Worm (Caenorhabditis elegans) whole organism, late embryonic: ENCODE measurements around the gene R13D11.4.

ENCODE experiments used
- ama-1 ChIP-seq: fragments of 150-350 bp; optimal IDR thresholded peaks from 2 replicates; lab custom pipeline; 2014
- ceh-2 ChIP-seq: sonication (generic microtip); optimal IDR thresholded peaks from 2 replicates; lab custom pipeline; 2016; ENCODE audit warnings: missing genotype, missing genetic modification characterization, missing compliant biosample characterization
- ceh-45 ChIP-seq: fragments of 200-800 bp; sonication (Bioruptor generic); IDR thresholded peaks from 2 replicates; pipeline ENCODE4 v1.3.6; 2022; ENCODE audit warnings: missing genetic modification reagents, missing genetic modification characterization, missing compliant biosample characterization
- ceh-48 ChIP-seq: sonication (generic microtip); optimal IDR thresholded peaks from 2 replicates; lab custom pipeline; 2016; ENCODE audit warnings: missing genetic modification characterization, inconsistent platforms, missing compliant biosample characterization
- elt-4 ChIP-seq: sonication (generic microtip); optimal IDR thresholded peaks from 2 replicates; lab custom pipeline; 2016; ENCODE audit warnings: missing genetic modification characterization, missing compliant biosample characterization
- pax-1 ChIP-seq: fragments of 150-350 bp; optimal IDR thresholded peaks from 2 replicates; lab custom pipeline; 2014; ENCODE audit warnings: missing biosample characterization, missing genetic modification characterization
- pqm-1 ChIP-seq: sonication (generic microtip); optimal IDR thresholded peaks from 2 replicates; lab custom pipeline; 2016; ENCODE audit warnings: missing genetic modification characterization, missing compliant biosample characterization
- sox-4 ChIP-seq: sonication (generic microtip); optimal IDR thresholded peaks from 2 replicates; lab custom pipeline; 2017; ENCODE audit warnings: mild to moderate bottlenecking, missing genetic modification characterization, inconsistent platforms, missing compliant biosample characterization

DNA sequence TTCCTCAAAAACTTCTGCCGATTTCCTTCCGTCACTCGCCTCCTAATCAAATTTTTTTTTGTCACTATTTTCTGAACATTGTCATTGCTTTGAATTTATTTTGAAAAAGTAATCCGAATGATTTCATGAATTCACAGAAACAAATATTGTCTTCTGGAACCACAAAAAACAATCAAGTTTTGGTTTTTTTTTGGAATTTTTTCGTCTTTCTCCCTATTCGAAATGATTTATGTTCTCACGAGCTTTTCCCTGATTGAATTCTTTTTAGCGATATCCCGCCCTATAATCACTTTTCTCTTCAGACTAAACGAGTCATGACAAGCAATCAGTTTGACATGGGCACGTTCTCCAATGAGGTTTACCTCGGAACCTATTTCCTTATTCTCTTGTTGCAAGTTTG is 22.8 kb downstream of the R13D11.4 start, which contains the start of gene F41H8.1:
- no peak for TF ChIP-seq pqm-1 (tag; lab: Kevin White, UChicago)
- no peak for TF ChIP-seq elt-4
- no peak for TF ChIP-seq ceh-2
- TF ChIP-seq ama-1 (lab: Kevin White, UChicago) = no peak
- TF ChIP-seq sox-4 = no peak
- TF ChIP-seq ceh-48 (tag; lab: Kevin White, UChicago) = no peak
- TF ChIP-seq ceh-45 (GFP tag; lab: Robert Waterston, UW) = no peak
- no peak for TF ChIP-seq pax-1 (tag; lab: Kevin White, UChicago)
